Worm (Caenorhabditis elegans): ENCODE data around the gene T04F3.4.
A peak's percentile ranks its signal among the peaks of the same experiment; 100 is the strongest.

T04F3.4 gene

ce11 chrV:11764373-11764954 lies 1.6 kb upstream of the T04F3.4 start, which contains the start of the genes F55A11.1 and syx-5 (continued):
- TF ChIP-seq madf-8 (GFP tag; conservative IDR thresholded peaks at IDR 0.05) (peak; percentile 34; the same call in 1 of the 2 replicates), unc-130 (GFP tag; optimal IDR thresholded peaks at IDR 0.05) (no peak), somi-1 (GFP tag; optimal IDR thresholded peaks at IDR 0.05) (peak; percentile 45), K12H6.12 (tag; optimal IDR thresholded peaks at IDR 0.05) (peak; percentile 65), F57C9.4 (tag; optimal IDR thresholded peaks at IDR 0.05) (no peak), cebp-2 (GFP tag; IDR thresholded peaks at IDR 0.05) (no peak), attf-6 (GFP tag; IDR thresholded peaks at IDR 0.05) (no peak), ccch-3 (GFP tag; optimal IDR thresholded peaks at IDR 0.05) (no peak), B0336.3 (GFP tag; IDR thresholded peaks at IDR 0.05) (peak; percentile 71), lin-26 (GFP tag; IDR thresholded peaks at IDR 0.05) (no peak), B0019.2 (GFP tag; conservative IDR thresholded peaks at IDR 0.05) (peak; percentile 68), Y95B8A.8 (GFP tag; IDR thresholded peaks at IDR 0.05) (no peak), ceh-27 (GFP tag; optimal IDR thresholded peaks at IDR 0.05) (no peak), nhr-27 (tag; optimal IDR thresholded peaks at IDR 0.05) (no peak), T07F8.4 (tag; optimal IDR thresholded peaks at IDR 0.05) (no peak), ztf-25 (GFP tag; IDR thresholded peaks at IDR 0.05) (no peak), ekl-4 (GFP tag; IDR thresholded peaks at IDR 0.05) (peak; percentile 73; the same call in 1 of the 2 replicates), rpc-1 (optimal IDR thresholded peaks at IDR 0.05) (no peak), rpc-1 (tag; optimal IDR thresholded peaks at IDR 0.05) (no peak), hlh-12 (tag; optimal IDR thresholded peaks at IDR 0.05) (no peak), ceh-100 (GFP tag; IDR thresholded peaks at IDR 0.05) (peak; percentile 61), F23B12.7 (tag; optimal IDR thresholded peaks at IDR 0.05; ENCODE audit: insufficient read depth) (no peak), zfh-2 (GFP tag; conservative IDR thresholded peaks at IDR 0.05) (no peak), mxl-1 (tag; optimal IDR thresholded peaks at IDR 0.05) (no peak), akir-1 (GFP tag; optimal IDR thresholded peaks at IDR 0.05) (no peak), F39B2.1 (GFP tag; IDR thresholded peaks at IDR 0.05) (no peak), Y53G8AR.9 (GFP tag; conservative IDR thresholded peaks at IDR 0.05) (peak; percentile 23; the same call in 1 of the 2 replicates), snpc-1.1 (tag; optimal IDR thresholded peaks at IDR 0.05; ENCODE audit: insufficient read depth) (peak; percentile 15), ztf-28 (GFP tag; IDR thresholded peaks at IDR 0.05) (no peak), egrh-3 (GFP tag; IDR thresholded peaks at IDR 0.05) (no peak), Y79H2A.3 (GFP tag; conservative IDR thresholded peaks at IDR 0.05) (no peak), hmg-20 (GFP tag; IDR thresholded peaks at IDR 0.05) (peak; percentile 53; the same call in 1 of the 2 replicates), nhr-179 (tag; optimal IDR thresholded peaks at IDR 0.05) (no peak), tbp1 (GFP tag; optimal IDR thresholded peaks at IDR 0.05) (peak; percentile 58), athp-1 (tag; optimal IDR thresholded peaks at IDR 0.05) (no peak), ets-4 (GFP tag; optimal IDR thresholded peaks at IDR 0.05) (no peak), pha-4 (tag; optimal IDR thresholded peaks at IDR 0.05) (no peak), madf-3 (GFP tag; IDR thresholded peaks at IDR 0.05) (no peak), cebp-1 (GFP tag; IDR thresholded peaks at IDR 0.05) (no peak), cebp-1 (tag; optimal IDR thresholded peaks at IDR 0.05) (peak; percentile 74), xnd-1 (tag; optimal IDR thresholded peaks at IDR 0.05) (peak; percentile 39), F52B5.7 (tag; optimal IDR thresholded peaks at IDR 0.05) (no peak), zim-3 (tag; optimal IDR thresholded peaks at IDR 0.05) (no peak), fkh-3 (tag; optimal IDR thresholded peaks at IDR 0.05) (no peak), F49E8.2 (tag; optimal IDR thresholded peaks at IDR 0.05; ENCODE audit: insufficient read depth) (peak; percentile 36), let-607 (tag; optimal IDR thresholded peaks at IDR 0.05) (peak; percentile 98), egl-18 (GFP tag; IDR thresholded peaks at IDR 0.05) (no peak), ceh-79 (tag; optimal IDR thresholded peaks at IDR 0.05) (no peak), Y67H2A.10 (GFP tag; conservative IDR thresholded peaks at IDR 0.05) (no peak)

Measured in whole organism, young adult.